Worm (Caenorhabditis elegans) whole organism, L2 larva: ENCODE results near the gene cts-1.

Experiments used
- ZK546.5 ChIP-seq: sonication (generic microtip); optimal IDR thresholded peaks from 2 replicates; lab custom pipeline; 2017; ENCODE audit warnings: missing biosample characterization, missing genetic modification characterization
- alr-1 ChIP-seq: fragments of 150-350 bp; optimal IDR thresholded peaks from 2 replicates; lab custom pipeline; 2014; ENCODE audit warnings: missing biosample characterization, missing genetic modification characterization
- ceh-82 ChIP-seq: fragments of 150-350 bp; optimal IDR thresholded peaks from 2 replicates; lab custom pipeline; 2014; ENCODE audit warnings: missing biosample characterization, missing genetic modification characterization
- mdl-1 ChIP-seq, 2 experiments: fragments of 150-350 bp in 1 of 2; sonication (generic microtip) in 1 of 2; optimal IDR thresholded peaks; 2 replicates each; lab custom pipeline; 2017; ENCODE audit warnings: missing biosample characterization in 2 of 2, missing genetic modification characterization in 2 of 2
- nhr-10 ChIP-seq: sonication (generic microtip); optimal IDR thresholded peaks from 2 replicates; lab custom pipeline; 2017; ENCODE audit warnings: missing biosample characterization, missing genetic modification characterization
- nhr-11 ChIP-seq: fragments of 150-350 bp; optimal IDR thresholded peaks from 2 replicates; lab custom pipeline; 2014; ENCODE audit warnings: missing biosample characterization, missing genetic modification characterization
- skn-1 ChIP-seq: sonication (generic microtip); optimal IDR thresholded peaks from 2 replicates; lab custom pipeline; 2017; ENCODE audit warnings: missing biosample characterization, missing genetic modification characterization
- sma-3 ChIP-seq: sonication (generic microtip); optimal IDR thresholded peaks from 2 replicates; lab custom pipeline; 2016; ENCODE audit warnings: missing genetic modification reagents, missing genetic modification characterization, missing compliant biosample characterization
- snpc-4 ChIP-seq: fragments of 150-350 bp; optimal IDR thresholded peaks from 2 replicates; lab custom pipeline; 2014; ENCODE audit warnings: missing biosample characterization, missing genetic modification characterization
- zag-1 ChIP-seq: fragments of 150-350 bp; optimal IDR thresholded peaks from 2 replicates; lab custom pipeline; 2014; ENCODE audit warnings: missing biosample characterization, missing genetic modification characterization

DNA sequence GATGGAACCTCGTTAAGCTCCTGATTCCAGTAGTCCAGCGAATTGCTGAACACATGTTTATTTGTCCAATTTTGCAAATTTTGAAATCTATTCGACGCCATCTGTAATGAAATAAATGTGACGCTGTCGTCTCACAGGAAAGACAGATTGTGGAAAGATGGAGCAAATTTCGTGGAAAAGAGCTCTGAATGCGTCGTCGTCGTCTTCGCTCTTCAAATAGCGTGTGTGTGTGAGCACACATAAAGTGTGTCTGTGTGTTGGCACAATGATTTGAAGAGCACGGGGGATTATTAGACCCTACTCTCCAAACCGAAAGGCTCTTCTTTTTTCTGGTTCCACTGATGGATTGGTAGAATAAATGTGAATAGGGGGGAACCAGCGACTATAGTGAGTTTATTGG is 30.3 kb downstream of the cts-1 start, which contains the start of gene unc-47:
- TF ChIP-seq sma-3 (GFP tag; lab: Kevin White, UChicago), result no peak
- no peak for TF ChIP-seq nhr-10 (tag; lab: Kevin White, UChicago)
- no peak for TF ChIP-seq snpc-4 (tag; lab: Kevin White, UChicago)
- no peak for TF ChIP-seq ZK546.5 (tag; lab: Kevin White, UChicago)
- TF ChIP-seq alr-1 (tag; lab: Kevin White, UChicago), result no peak
- TF ChIP-seq mdl-1 (tag; optimal IDR thresholded peaks at IDR 0.05; lab: Kevin White, UChicago), result no peak
- no peak for TF ChIP-seq skn-1 (tag; lab: Kevin White, UChicago)
- TF ChIP-seq nhr-11 (tag; lab: Kevin White, UChicago), result no peak
- no peak for TF ChIP-seq ceh-82 (tag; lab: Kevin White, UChicago)
- no peak for TF ChIP-seq zag-1 (tag; lab: Kevin White, UChicago)
